Worm (Caenorhabditis elegans) whole organism, late embryonic: ENCODE data around the gene C05G5.1.

ENCODE experiments used
- F13H6.1 ChIP-seq: sonication (generic microtip); optimal IDR thresholded peaks from 2 replicates; lab custom pipeline; 2016; ENCODE audit warnings: missing genetic modification characterization, missing compliant biosample characterization
- K02D7.2 ChIP-seq: sonication (generic microtip); optimal IDR thresholded peaks from 2 replicates; lab custom pipeline; 2017; ENCODE audit warnings: mild to moderate bottlenecking, missing genetic modification characterization, missing compliant biosample characterization
- K09A11.1 ChIP-seq: sonication (generic microtip); optimal IDR thresholded peaks from 2 replicates; lab custom pipeline; 2017; ENCODE audit warnings: antibody characterized with exemption, mild to moderate bottlenecking, missing genetic modification characterization, missing compliant biosample characterization; ENCODE audit not compliant: insufficient read depth
- T23F11.4 ChIP-seq: fragments of 200-800 bp; sonication (Bioruptor generic); optimal IDR thresholded peaks from 2 replicates; lab custom pipeline; 2018; ENCODE audit warnings: mild to moderate bottlenecking, missing genetic modification characterization, missing compliant biosample characterization
- ceh-14 ChIP-seq: sonication (generic microtip); optimal IDR thresholded peaks from 2 replicates; lab custom pipeline; 2016; ENCODE audit warnings: missing genotype, missing genetic modification characterization, missing compliant biosample characterization
- ceh-22 ChIP-seq: sonication (generic microtip); optimal IDR thresholded peaks from 2 replicates; lab custom pipeline; 2017; ENCODE audit warnings: missing biosample characterization, missing genetic modification characterization
- ceh-24 ChIP-seq: sonication (generic microtip); optimal IDR thresholded peaks from 2 replicates; lab custom pipeline; 2016; ENCODE audit warnings: mild to moderate bottlenecking, missing genetic modification characterization, missing compliant biosample characterization
- ceh-30 ChIP-seq: fragments of 150-350 bp; optimal IDR thresholded peaks from 2 replicates; lab custom pipeline; 2014; ENCODE audit warnings: missing biosample characterization, missing genetic modification characterization
- ceh-31 ChIP-seq: sonication (generic microtip); optimal IDR thresholded peaks from 2 replicates; lab custom pipeline; 2016; ENCODE audit warnings: missing genetic modification characterization, missing compliant biosample characterization
- ceh-6 ChIP-seq: fragments of 200-800 bp; sonication (Bioruptor generic); optimal IDR thresholded peaks from 2 replicates; lab custom pipeline; 2018; ENCODE audit warnings: mild to moderate bottlenecking, missing genetic modification characterization, missing compliant biosample characterization
- che-1 ChIP-seq: sonication (generic microtip); optimal IDR thresholded peaks from 2 replicates; lab custom pipeline; 2016; ENCODE audit warnings: mild to moderate bottlenecking, missing genetic modification characterization, missing compliant biosample characterization
- dmd-4 ChIP-seq: sonication (generic microtip); optimal IDR thresholded peaks from 2 replicates; lab custom pipeline; 2016; ENCODE audit warnings: borderline replicate concordance, missing genetic modification characterization, missing compliant biosample characterization
- dve-1 ChIP-seq: sonication (generic microtip); optimal IDR thresholded peaks from 2 replicates; lab custom pipeline; 2017; ENCODE audit warnings: antibody characterized with exemption, mild to moderate bottlenecking, missing genetic modification characterization, missing compliant biosample characterization
- elt-2 ChIP-seq: sonication (generic microtip); optimal IDR thresholded peaks from 2 replicates; lab custom pipeline; 2016; ENCODE audit warnings: missing genetic modification reagents, missing genetic modification characterization, missing compliant biosample characterization
- elt-4 ChIP-seq: sonication (generic microtip); optimal IDR thresholded peaks from 2 replicates; lab custom pipeline; 2016; ENCODE audit warnings: missing genetic modification characterization, missing compliant biosample characterization
- eyg-1 ChIP-seq: sonication (generic microtip); optimal IDR thresholded peaks from 2 replicates; lab custom pipeline; 2016; ENCODE audit warnings: missing genotype, missing genetic modification characterization, missing compliant biosample characterization
- fkh-10 ChIP-seq: fragments of 150-350 bp; optimal IDR thresholded peaks from 2 replicates; lab custom pipeline; 2014; ENCODE audit warnings: missing biosample characterization, missing genetic modification reagents, missing genetic modification characterization
- fkh-6 ChIP-seq: sonication (generic microtip); optimal IDR thresholded peaks from 2 replicates; lab custom pipeline; 2016; ENCODE audit warnings: missing genetic modification characterization, missing compliant biosample characterization
- gmeb-2 ChIP-seq: sonication (generic microtip); optimal IDR thresholded peaks from 2 replicates; lab custom pipeline; 2016; ENCODE audit warnings: missing genetic modification characterization, inconsistent platforms, missing compliant biosample characterization
- hlh-13 ChIP-seq: fragments of 200-800 bp; sonication (Bioruptor generic); optimal IDR thresholded peaks from 2 replicates; lab custom pipeline; 2018; ENCODE audit warnings: mild to moderate bottlenecking, missing genetic modification characterization, missing compliant biosample characterization
- hlh-30 ChIP-seq: sonication (generic microtip); optimal IDR thresholded peaks from 2 replicates; lab custom pipeline; 2017; ENCODE audit warnings: antibody characterized with exemption, missing genetic modification characterization, missing compliant biosample characterization; ENCODE audit not compliant: insufficient read depth
- lim-6 ChIP-seq: sonication (generic microtip); optimal IDR thresholded peaks from 2 replicates; lab custom pipeline; 2016; ENCODE audit warnings: missing genetic modification characterization, missing compliant biosample characterization
- nfya-1 ChIP-seq: sonication (generic microtip); optimal IDR thresholded peaks from 2 replicates; lab custom pipeline; 2017; ENCODE audit warnings: missing genetic modification characterization, mild to moderate bottlenecking, missing compliant biosample characterization, antibody characterized with exemption, moderate library complexity
- nhr-11 ChIP-seq: fragments of 150-350 bp; optimal IDR thresholded peaks from 2 replicates; lab custom pipeline; 2014; ENCODE audit warnings: missing biosample characterization, missing genetic modification characterization
- nhr-232 ChIP-seq: sonication (generic microtip); optimal IDR thresholded peaks from 2 replicates; lab custom pipeline; 2016; ENCODE audit warnings: missing genetic modification characterization, missing compliant biosample characterization
- npax-4 ChIP-seq: sonication (generic microtip); optimal IDR thresholded peaks from 2 replicates; lab custom pipeline; 2016; ENCODE audit warnings: missing genetic modification characterization, missing compliant biosample characterization
- odd-2 ChIP-seq: sonication (generic microtip); optimal IDR thresholded peaks from 2 replicates; lab custom pipeline; 2017; ENCODE audit warnings: antibody characterized with exemption, mild to moderate bottlenecking, missing genetic modification characterization, missing compliant biosample characterization
- pha-2 ChIP-seq: sonication (generic microtip); optimal IDR thresholded peaks from 2 replicates; lab custom pipeline; 2017; ENCODE audit warnings: mild to moderate bottlenecking, missing genetic modification characterization, missing compliant biosample characterization
- pqm-1 ChIP-seq: sonication (generic microtip); optimal IDR thresholded peaks from 2 replicates; lab custom pipeline; 2016; ENCODE audit warnings: missing genetic modification characterization, missing compliant biosample characterization
- pros-1 ChIP-seq: fragments of 150-350 bp; optimal IDR thresholded peaks from 2 replicates; lab custom pipeline; 2014; ENCODE audit warnings: missing biosample characterization, missing genetic modification reagents, missing genetic modification characterization
- rnt-1 ChIP-seq: sonication (generic microtip); optimal IDR thresholded peaks from 2 replicates; lab custom pipeline; 2016; ENCODE audit warnings: missing genetic modification characterization, missing compliant biosample characterization
- sdc-2 ChIP-seq: sonication (generic microtip); optimal IDR thresholded peaks from 2 replicates; lab custom pipeline; 2016; ENCODE audit warnings: missing genotype, missing genetic modification characterization, missing compliant biosample characterization
- syd-9 ChIP-seq: sonication (generic microtip); optimal IDR thresholded peaks from 2 replicates; lab custom pipeline; 2016; ENCODE audit warnings: mild to moderate bottlenecking, missing genetic modification characterization, moderate library complexity, missing compliant biosample characterization
- tbx-2 ChIP-seq: sonication (generic microtip); optimal IDR thresholded peaks from 2 replicates; lab custom pipeline; 2016; ENCODE audit warnings: missing genetic modification characterization, missing compliant biosample characterization
- ttx-3 ChIP-seq: sonication (generic microtip); optimal IDR thresholded peaks from 2 replicates; lab custom pipeline; 2016; ENCODE audit warnings: missing genetic modification reagents, missing genetic modification characterization, missing compliant biosample characterization
- unc-42 ChIP-seq: sonication (generic microtip); optimal IDR thresholded peaks from 2 replicates; lab custom pipeline; 2016; ENCODE audit warnings: missing genotype, missing genetic modification characterization, missing compliant biosample characterization
- unc-86 ChIP-seq: sonication (generic microtip); optimal IDR thresholded peaks from 2 replicates; lab custom pipeline; 2016; ENCODE audit warnings: missing genetic modification characterization, missing compliant biosample characterization

Gene C05G5.1

ce11 chrX:14740019-14740418 is at the start of gene C05G5.1:
Gene C05G5.1, minus strand, starts transcription at chrX:14740119.
- TF ChIP-seq ceh-31 (tag; lab: Kevin White, UChicago): no peak
- no peak for TF ChIP-seq ttx-3 (tag; lab: Kevin White, UChicago)
- no peak for TF ChIP-seq syd-9 (tag; lab: Kevin White, UChicago)
- no peak for TF ChIP-seq ceh-6 (GFP tag; lab: Kevin White, UChicago)
- TF ChIP-seq elt-4 (tag; lab: Kevin White, UChicago): no peak
- no peak for TF ChIP-seq nfya-1 (tag; lab: Kevin White, UChicago)
- no peak for TF ChIP-seq ceh-14 (tag; lab: Kevin White, UChicago)
- TF ChIP-seq hlh-30 (tag; lab: Kevin White, UChicago): no peak
- no peak for TF ChIP-seq gmeb-2
- no peak for TF ChIP-seq unc-86 (tag; lab: Kevin White, UChicago)

- TF ChIP-seq npax-4 (no peak), pqm-1 (tag; lab: Kevin White, UChicago) (no peak), fkh-10 (GFP tag; lab: Kevin White, UChicago) (no peak), T23F11.4 (no peak), ceh-22 (tag; lab: Kevin White, UChicago) (no peak), pros-1 (no peak), ceh-30 (tag; lab: Kevin White, UChicago) (no peak), unc-86 (tag; lab: Kevin White, UChicago) (no peak), odd-2 (tag; lab: Kevin White, UChicago) (no peak), K02D7.2 (no peak), ceh-31 (tag; lab: Kevin White, UChicago) (no peak), sdc-2 (tag; lab: Kevin White, UChicago) (no peak), unc-42 (tag; lab: Kevin White, UChicago) (no peak), eyg-1 (tag; lab: Kevin White, UChicago) (no peak), elt-4 (tag; lab: Kevin White, UChicago) (no peak)
Measured at ce11 chrX:14787557-14787932, 47.6 kb upstream of the C05G5.1 start.

- TF ChIP-seq ceh-14 (tag; lab: Kevin White, UChicago) (no peak), pha-2 (tag; lab: Kevin White, UChicago) (no peak), dmd-4 (tag; lab: Kevin White, UChicago) (no peak), fkh-6 (tag; lab: Kevin White, UChicago) (no peak), rnt-1 (tag; lab: Kevin White, UChicago) (no peak), nhr-11 (tag; lab: Kevin White, UChicago) (no peak), dve-1 (no peak), nhr-232 (tag; lab: Kevin White, UChicago) (no peak), ceh-31 (tag; lab: Kevin White, UChicago) (no peak), F13H6.1 (no peak), che-1 (no peak), pros-1 (no peak)
Measured at ce11 chrX:14786821-14787556, 47.1 kb upstream of the C05G5.1 start.

ce11 chrX:14783434-14784142 is 43.7 kb upstream of the C05G5.1 start:
- TF ChIP-seq fkh-6 (tag; lab: Kevin White, UChicago): no peak
- TF ChIP-seq tbx-2 (tag; lab: Kevin White, UChicago): no peak
- no peak for TF ChIP-seq pqm-1 (tag; lab: Kevin White, UChicago)
- TF ChIP-seq gmeb-2: no peak
- no peak for TF ChIP-seq lim-6 (tag; lab: Kevin White, UChicago)
- no peak for TF ChIP-seq elt-2 (tag; lab: Kevin White, UChicago)
- no peak for TF ChIP-seq npax-4
- TF ChIP-seq hlh-30 (tag; lab: Kevin White, UChicago): no peak
- TF ChIP-seq T23F11.4: no peak
- no peak for TF ChIP-seq syd-9 (tag; lab: Kevin White, UChicago)
- no peak for TF ChIP-seq ceh-14 (tag; lab: Kevin White, UChicago)
- no peak for TF ChIP-seq K09A11.1
- TF ChIP-seq hlh-13 (GFP tag; lab: Kevin White, UChicago): no peak
- no peak for TF ChIP-seq rnt-1 (tag; lab: Kevin White, UChicago)
- TF ChIP-seq unc-42 (tag; lab: Kevin White, UChicago): no peak
- no peak for TF ChIP-seq ceh-24 (tag; lab: Kevin White, UChicago)
